Fruit fly (Drosophila melanogaster): ENCODE measurements around the gene Bka.
A peak's percentile ranks its signal among the peaks of the same experiment; 100 is the strongest.

Bka gene

DNA sequence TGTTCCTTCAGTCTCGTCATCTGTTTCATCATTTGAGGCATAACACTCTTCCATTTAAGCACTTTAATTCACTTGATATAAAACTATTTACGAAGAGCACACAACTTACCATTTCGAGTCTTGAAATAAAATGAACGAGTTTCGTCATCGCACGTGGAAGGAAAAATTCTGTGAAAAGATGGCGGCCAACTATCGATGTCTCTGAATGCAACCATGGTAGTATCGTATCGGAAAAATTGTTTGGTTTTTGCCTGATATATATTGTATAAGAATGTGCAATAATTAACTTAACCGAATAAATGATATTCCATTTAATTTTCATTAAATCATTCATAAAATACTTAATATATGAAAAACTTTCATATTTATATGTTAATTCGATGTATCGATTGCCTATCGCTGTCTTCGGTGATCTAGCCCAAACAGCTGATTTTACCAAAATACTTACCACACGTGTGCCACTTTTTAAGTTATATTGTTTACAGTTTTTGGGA, at the start of gene Bka (continued):
- TF ChIP-seq bbx (GFP tag; IDR thresholded peaks at IDR 0.05; ENCODE audit: partially characterized antibody) (peak; percentile 95), unpg (GFP tag; optimal IDR thresholded peaks at IDR 0.05) (peak; percentile 54), exex (tag; optimal IDR thresholded peaks at IDR 0.05) (peak; percentile 46), CG6813 (GFP tag; optimal IDR thresholded peaks at IDR 0.05) (no peak), Atf6 (GFP tag; IDR thresholded peaks at IDR 0.05) (peak; percentile 33; the same call in 1 of the 2 replicates), CG13624 (GFP tag; optimal IDR thresholded peaks at IDR 0.05) (peak; percentile 31), CG7987 (GFP tag; optimal IDR thresholded peaks at IDR 0.05) (peak; percentile 65), CoRest (tag; optimal IDR thresholded peaks at IDR 0.05) (peak; percentile 61), CG17612 (GFP tag; IDR thresholded peaks at IDR 0.05) (no peak), Fer3 (tag; optimal IDR thresholded peaks at IDR 0.05) (peak; percentile 47), CG30403 (GFP tag; optimal IDR thresholded peaks at IDR 0.05) (peak; percentile 26), CG14441 (GFP tag; IDR thresholded peaks at IDR 0.05) (no peak), lilli (GFP tag; optimal IDR thresholded peaks at IDR 0.05) (peak; percentile 44), croc (GFP tag; conservative IDR thresholded peaks at IDR 0.05) (no peak), CG8388 (GFP tag; optimal IDR thresholded peaks at IDR 0.05) (peak; percentile 50), CG13287 (GFP tag; IDR thresholded peaks at IDR 0.05; ENCODE audit: partially characterized antibody) (peak; percentile 99), insv (GFP tag; optimal IDR thresholded peaks at IDR 0.05) (peak in 1 of 2 experiments; percentile 50), Max (GFP tag; optimal IDR thresholded peaks at IDR 0.05) (peak; percentile 73), CG1602 (GFP tag; optimal IDR thresholded peaks at IDR 0.05) (no peak), Med (GFP tag) (peak; percentile 93), Hmx (GFP tag; optimal IDR thresholded peaks at IDR 0.05) (no peak), Deaf1 (tag; optimal IDR thresholded peaks at IDR 0.05) (peak; percentile 66), CG10462 (GFP tag; optimal IDR thresholded peaks at IDR 0.05) (no peak), Pdp1 (GFP tag; optimal IDR thresholded peaks at IDR 0.05) (peak in 1 of 2 experiments; percentile 81), CG15011 (GFP tag; optimal IDR thresholded peaks at IDR 0.05) (peak; percentile 65), fd3F (GFP tag; optimal IDR thresholded peaks at IDR 0.05) (peak; percentile 21), CG14860 (GFP tag; IDR thresholded peaks at IDR 0.05; ENCODE audit: partially characterized antibody) (peak; percentile 98), CG15601 (tag; optimal IDR thresholded peaks at IDR 0.05) (peak; percentile 76), CG32772 (GFP tag; IDR thresholded peaks at IDR 0.05) (no peak), CG1832 (GFP tag; optimal IDR thresholded peaks at IDR 0.05) (no peak), Hmr (GFP tag; optimal IDR thresholded peaks at IDR 0.05) (peak; percentile 77), CG3847 (GFP tag; IDR thresholded peaks at IDR 0.05) (no peak; the same call in 1 of the 2 replicates), unc-4 (GFP tag; IDR thresholded peaks at IDR 0.05; ENCODE audit: partially characterized antibody) (peak; percentile 99), Hr39 (optimal IDR thresholded peaks at IDR 0.05) (no peak), salm (tag; optimal IDR thresholded peaks at IDR 0.05) (no peak), pho (GFP tag; optimal IDR thresholded peaks at IDR 0.05) (peak; percentile 20), Eip74EF (GFP tag; optimal IDR thresholded peaks at IDR 0.05) (peak in 1 of 2 experiments; percentile 65), prd (optimal IDR thresholded peaks at IDR 0.05) (no peak), prd (GFP tag; IDR thresholded peaks at IDR 0.05) (no peak), nom (GFP tag; optimal IDR thresholded peaks at IDR 0.05) (peak; percentile 53), chn (GFP tag; optimal IDR thresholded peaks at IDR 0.05) (no peak), maf-S (GFP tag; optimal IDR thresholded peaks at IDR 0.05) (no peak), CG12299 (tag; optimal IDR thresholded peaks at IDR 0.05) (peak; percentile 11), Lhr (GFP tag; optimal IDR thresholded peaks at IDR 0.05) (peak; percentile 70), Hr78 (GFP tag; optimal IDR thresholded peaks at IDR 0.05) (no peak), cad (GFP tag; optimal IDR thresholded peaks at IDR 0.05) (no peak), HHEX (GFP tag; optimal IDR thresholded peaks at IDR 0.05) (peak; percentile 64), Stat92E (GFP tag; optimal IDR thresholded peaks at IDR 0.05) (peak in 1 of 3 experiments; percentile 78), CG1647 (GFP tag; optimal IDR thresholded peaks at IDR 0.05) (no peak)
